Fruit fly (Drosophila melanogaster) whole organism: ENCODE data around the gene CG15916.

Source experiments
- CG8478 ChIP-seq: fragments of >200 bp; optimal IDR thresholded peaks from 2 replicates; lab custom pipeline; 2018; ENCODE audit warnings: inconsistent platforms
- Dll ChIP-seq: fragments of >200 bp; optimal IDR thresholded peaks from 2 replicates; lab custom pipeline; 2017
- EcR ChIP-seq, 2 experiments: fragments of >200 bp; optimal IDR thresholded peaks; 2 replicates each; lab custom pipeline; 2017; ENCODE audit warnings: missing biosample characterization in 2 of 2, missing genetic modification characterization in 2 of 2, missing genetic modification reagents in 2 of 2
- pan ChIP-seq: fragments of >200 bp; optimal IDR thresholded peaks from 2 replicates; lab custom pipeline; 2017
- psq ChIP-seq: fragments of >200 bp; optimal IDR thresholded peaks from 2 replicates; lab custom pipeline; 2017
- usp ChIP-seq: fragments of >200 bp; optimal IDR thresholded peaks from 2 replicates; lab custom pipeline; 2017; ENCODE audit warnings: missing biosample characterization, missing genetic modification characterization, mixed read lengths

CG15916 gene

DNA sequence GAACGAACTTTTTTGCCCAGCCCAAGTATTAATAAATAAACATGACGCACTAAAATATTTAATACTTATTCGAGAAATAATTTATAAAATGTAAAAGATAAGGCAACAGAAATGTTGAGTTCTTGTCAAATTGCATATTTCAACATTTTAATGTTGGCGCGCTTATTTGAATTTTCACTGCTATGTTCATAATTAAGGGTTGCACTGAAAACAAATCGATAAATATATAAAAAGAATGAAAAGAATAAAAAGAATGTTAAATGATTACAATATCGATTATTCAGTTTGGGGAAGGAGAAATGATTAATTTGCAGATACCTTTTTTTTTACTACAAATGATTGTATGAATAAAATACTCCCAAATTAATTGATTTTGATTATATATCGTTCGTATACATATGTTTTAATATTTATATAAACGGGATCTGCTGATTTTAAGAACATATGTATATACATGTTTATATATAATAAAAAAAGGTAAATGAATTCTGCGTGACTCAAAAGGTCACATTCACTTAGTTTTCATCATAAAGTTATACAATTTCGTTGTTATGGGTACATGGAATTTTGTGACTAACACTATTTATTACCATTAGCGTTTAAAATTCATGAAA, 23.5 kb upstream of the CG15916 start:
- TF ChIP-seq CG8478 (no peak), pan (lab: Kevin White, UChicago) (no peak), Dll (no peak), EcR (GFP tag; optimal IDR thresholded peaks at IDR 0.05; lab: Kevin White, UChicago) (no peak), psq (lab: Kevin White, UChicago) (no peak), usp (no peak)

- TF ChIP-seq pan (lab: Kevin White, UChicago) (no peak), Dll (no peak), EcR (GFP tag; optimal IDR thresholded peaks at IDR 0.05; lab: Kevin White, UChicago) (no peak)
These were observed 22.5 kb upstream of the CG15916 start, which contains the start of gene Gapdh2 for dm6 chrX:15867863-15868262. TSS of gene Gapdh2 (plus strand) at chrX:15868145.

dm6 chrX:15868781-15869180, 21.6 kb upstream of the CG15916 start:
- TF ChIP-seq usp, result no peak

dm6 chrX:15869843-15870242, 20.5 kb upstream of the CG15916 start, which contains the start of gene CG16952:
TSS of gene CG16952 (plus strand) at chrX:15870183.
- no peak for TF ChIP-seq CG8478
- TF ChIP-seq usp, result no peak
- TF ChIP-seq EcR (GFP tag; optimal IDR thresholded peaks at IDR 0.05; lab: Kevin White, UChicago), result no peak
- TF ChIP-seq psq (lab: Kevin White, UChicago), result no peak
- no peak for TF ChIP-seq pan (lab: Kevin White, UChicago)
- no peak for TF ChIP-seq Dll

DNA sequence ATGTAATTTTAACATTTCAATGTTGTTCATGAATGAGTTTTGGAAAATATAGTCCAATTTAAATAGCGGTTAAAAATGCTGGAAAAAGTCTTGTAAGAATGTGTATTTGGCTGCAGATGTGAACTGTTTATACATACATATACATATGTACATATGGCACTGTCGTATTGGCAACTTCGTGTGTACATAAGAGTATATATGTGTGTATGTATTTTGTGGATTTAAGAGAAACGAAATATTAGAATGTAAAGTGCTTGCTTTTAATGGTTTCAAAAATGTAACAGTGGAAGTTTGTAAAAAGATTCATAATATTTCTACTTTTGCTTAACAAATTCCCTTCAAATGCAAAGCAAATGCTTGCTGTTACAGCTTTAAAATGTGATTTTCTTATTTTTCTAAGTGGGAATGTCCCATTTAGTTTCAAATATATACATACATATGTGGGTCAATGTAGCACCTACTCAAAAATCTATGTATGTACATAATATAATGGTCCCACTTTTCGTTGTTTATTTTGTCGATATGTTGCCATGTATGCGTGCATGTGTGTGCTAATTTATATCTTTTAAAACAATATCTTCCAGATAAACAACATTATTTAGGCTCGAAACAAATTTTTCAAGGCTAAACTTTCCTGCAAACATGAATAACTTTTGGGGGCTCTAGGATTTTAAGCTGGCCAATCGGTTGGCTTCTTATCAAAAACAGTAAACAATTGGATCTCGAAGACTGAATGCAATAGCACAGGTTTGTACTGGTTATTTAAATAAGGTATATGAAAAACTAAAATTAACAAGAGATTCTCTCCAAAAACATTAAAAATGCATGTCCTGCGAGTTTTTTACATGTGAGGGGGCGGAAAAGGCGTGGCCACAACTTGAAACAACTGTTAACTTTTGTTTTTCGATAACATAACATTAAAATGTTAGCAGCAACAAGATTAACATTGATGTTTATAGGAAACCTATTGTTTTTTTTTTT, 19.3 kb upstream of the CG15916 start:
- no peak for TF ChIP-seq EcR (GFP tag; optimal IDR thresholded peaks at IDR 0.05; lab: Kevin White, UChicago)
- no peak for TF ChIP-seq CG8478

DNA sequence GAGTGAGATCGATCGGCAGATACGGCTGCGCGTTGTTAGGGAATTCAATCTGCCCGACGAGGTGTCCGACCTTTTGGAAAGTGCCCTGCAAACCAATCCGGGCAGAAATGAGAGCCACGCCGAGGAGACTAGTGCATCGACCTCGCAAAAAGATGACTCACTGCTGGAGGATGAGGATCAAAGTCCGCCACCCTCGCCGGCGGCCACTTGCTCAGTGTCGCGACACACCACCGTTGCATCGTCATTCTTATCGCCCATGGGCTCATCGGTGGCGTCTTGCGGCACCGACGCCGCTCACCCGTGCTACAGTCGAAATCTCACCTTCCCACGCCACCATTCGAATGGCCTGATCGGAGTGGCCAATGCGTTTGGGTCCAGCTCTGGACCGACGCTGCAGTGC, 16.0 kb upstream of the CG15916 start:
- TF ChIP-seq pan (lab: Kevin White, UChicago) (no peak), EcR (GFP tag; optimal IDR thresholded peaks at IDR 0.05; lab: Kevin White, UChicago) (no peak), Dll (no peak), CG8478 (no peak), usp (no peak), psq (lab: Kevin White, UChicago) (no peak)

- TF ChIP-seq CG8478 (no peak), usp (no peak), pan (lab: Kevin White, UChicago) (no peak), EcR (GFP tag; optimal IDR thresholded peaks at IDR 0.05; lab: Kevin White, UChicago) (no peak), Dll (no peak), psq (lab: Kevin White, UChicago) (no peak)
These were observed 14.8 kb upstream of the CG15916 start for dm6 chrX:15875569-15875968.

DNA sequence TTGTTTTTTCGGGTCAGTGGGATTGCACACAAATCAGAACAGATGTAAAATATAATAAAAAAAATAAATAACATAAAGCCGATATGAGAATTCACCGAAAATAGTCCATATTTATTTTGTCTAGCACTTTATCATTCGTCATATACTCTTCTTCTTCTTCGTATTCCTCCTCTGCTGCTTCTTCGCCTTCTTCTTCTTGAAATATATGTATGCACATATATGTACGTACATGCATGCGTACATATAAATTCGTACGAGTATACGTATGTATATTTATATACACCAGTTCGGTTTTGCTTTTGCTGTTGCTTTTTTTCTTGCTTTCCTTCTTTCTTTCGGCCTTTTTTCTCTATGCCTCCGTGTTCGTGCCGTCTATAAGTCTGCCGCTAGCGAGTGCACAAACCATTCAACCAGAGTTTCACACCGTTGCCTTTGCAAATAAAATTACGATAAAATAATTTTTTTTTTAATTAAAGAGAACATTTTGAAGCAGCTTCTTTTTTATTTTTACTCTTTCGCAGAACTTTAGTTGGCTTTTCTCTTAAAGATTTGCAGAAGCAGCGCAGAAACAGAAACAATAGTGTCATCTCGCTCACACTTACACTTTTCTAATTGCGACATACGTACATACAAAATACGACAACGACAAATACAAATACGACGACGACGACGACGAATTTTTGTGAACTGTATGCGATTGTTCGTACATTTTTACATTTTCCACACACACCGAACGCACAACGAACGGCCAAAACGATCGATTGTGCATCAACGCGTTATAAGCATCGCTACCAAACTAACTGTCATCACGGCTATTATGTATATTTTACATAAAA, 3.8 kb upstream of the CG15916 start:
- TF ChIP-seq EcR (GFP tag; optimal IDR thresholded peaks at IDR 0.05; lab: Kevin White, UChicago) (no peak), Dll (no peak), usp (no peak), pan (lab: Kevin White, UChicago) (no peak), CG8478 (no peak), psq (lab: Kevin White, UChicago) (no peak)

DNA sequence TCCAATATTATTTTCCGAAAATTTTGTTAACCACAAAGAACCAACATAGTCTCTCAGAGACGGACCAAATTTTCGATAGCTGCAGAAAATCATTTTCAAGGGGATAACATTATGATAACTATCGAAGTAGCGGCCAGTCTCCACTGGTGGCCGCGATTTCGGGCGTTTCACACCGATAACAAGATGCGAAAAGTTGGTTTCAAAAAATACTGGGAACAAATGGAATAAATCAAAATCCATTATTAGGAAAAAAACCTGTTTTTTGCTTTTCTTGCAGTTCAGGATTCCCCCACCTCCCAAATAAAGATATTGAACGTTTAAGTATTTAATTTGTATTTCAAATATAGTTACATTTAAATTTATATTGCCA, 3.2 kb upstream of the CG15916 start, which contains the start of gene tay:
TSS of gene tay (minus strand) at position 65 of the 370 bp plus-strand sequence.
- TF ChIP-seq EcR (GFP tag; optimal IDR thresholded peaks at IDR 0.05; lab: Kevin White, UChicago) (no peak), psq (lab: Kevin White, UChicago) (no peak), CG8478 (no peak), pan (lab: Kevin White, UChicago) (no peak), usp (no peak), Dll (no peak)

DNA sequence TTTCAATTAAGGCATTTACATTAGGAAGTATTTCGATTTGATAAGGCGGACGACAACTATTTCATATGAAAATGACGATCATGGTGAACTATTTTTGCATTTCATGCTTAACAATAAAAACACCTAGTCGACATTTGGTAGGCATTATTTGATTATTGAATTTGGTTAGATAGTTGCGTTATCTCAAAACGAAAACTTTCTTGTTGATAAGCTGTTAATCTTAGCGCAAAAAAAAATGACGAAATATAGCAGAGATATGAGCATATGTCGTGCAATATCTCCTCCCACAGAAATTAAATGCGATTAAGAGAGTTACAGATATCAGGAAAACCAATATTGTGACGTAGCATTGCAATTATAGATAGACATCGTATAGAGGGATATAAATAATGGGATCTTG, 1.6 kb upstream of the CG15916 start:
- TF ChIP-seq CG8478 (no peak), EcR (GFP tag; optimal IDR thresholded peaks at IDR 0.05; lab: Kevin White, UChicago) (no peak)

dm6 chrX:15891606-15892345, 1.4 kb downstream of the CG15916 start, which contains the start of gene shi:
TSS of gene shi (plus strand) at chrX:15892116.
- TF ChIP-seq pan (lab: Kevin White, UChicago) (no peak), usp (no peak), EcR (GFP tag; optimal IDR thresholded peaks at IDR 0.05; lab: Kevin White, UChicago) (no peak), psq (lab: Kevin White, UChicago) (no peak), CG8478 (no peak), Dll (no peak)
